Fruit fly (Drosophila melanogaster): ENCODE measurements around the gene CG15820.

CG15820 gene

DNA sequence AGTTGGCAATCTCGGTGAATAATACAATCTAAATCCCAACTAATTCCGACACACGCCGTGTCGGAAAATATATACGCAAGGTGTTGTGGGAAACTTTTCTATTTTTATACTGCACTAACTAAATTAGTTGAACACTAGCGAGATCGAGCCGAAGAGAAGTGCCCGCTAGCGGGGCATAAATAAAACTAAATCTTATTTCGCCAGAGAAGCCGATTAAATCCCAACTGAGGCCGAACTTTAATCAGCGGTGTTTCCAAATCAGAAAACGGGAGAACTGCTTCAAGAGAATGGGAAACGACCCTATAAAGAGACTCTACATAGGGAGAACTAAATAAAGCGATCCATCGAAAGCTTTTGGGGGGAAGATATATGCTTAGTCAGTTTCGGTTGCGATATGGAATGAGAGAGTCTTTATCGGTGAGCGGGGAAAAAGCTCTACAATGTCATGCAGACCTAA, 17.9 kb upstream of the CG15820 start, which contains the start of gene CG5707 (continued):
- TF ChIP-seq CG34224 (GFP tag; IDR thresholded peaks at IDR 0.05; ENCODE audit: partially characterized antibody), result peak; percentile 53; the same call in 1 of the 3 replicates
- peak; percentile 29; the same call in 1 of the 2 replicates for TF ChIP-seq Bgb (GFP tag; IDR thresholded peaks at IDR 0.05; ENCODE audit: partially characterized antibody)
- no peak for TF ChIP-seq pita (GFP tag; optimal IDR thresholded peaks at IDR 0.05)
- TF ChIP-seq eve (GFP tag; optimal IDR thresholded peaks at IDR 0.05), result no peak
- TF ChIP-seq rib (GFP tag; IDR thresholded peaks at IDR 0.05), result no peak
- TF ChIP-seq hb (GFP tag; IDR thresholded peaks at IDR 0.05; ENCODE audit: partially characterized antibody), result no peak
- no peak for TF ChIP-seq CG16779 (GFP tag; IDR thresholded peaks at IDR 0.05)
- TF ChIP-seq CG15073 (GFP tag; optimal IDR thresholded peaks at IDR 0.05), result no peak
- no peak for TF ChIP-seq Myb (GFP tag; optimal IDR thresholded peaks at IDR 0.05)
- peak; percentile 27 for TF ChIP-seq lab (GFP tag; optimal IDR thresholded peaks at IDR 0.05)
- TF ChIP-seq CG10543 (GFP tag; optimal IDR thresholded peaks at IDR 0.05), result peak; percentile 24
- TF ChIP-seq CG30431 (GFP tag; optimal IDR thresholded peaks at IDR 0.05), result no peak
- TF ChIP-seq Meics (GFP tag; optimal IDR thresholded peaks at IDR 0.05), result no peak
- no peak for TF ChIP-seq CG14050 (GFP tag; IDR thresholded peaks at IDR 0.05)
- no peak for TF ChIP-seq sd (tag; optimal IDR thresholded peaks at IDR 0.05)
- TF ChIP-seq MBD-R2 (GFP tag; IDR thresholded peaks at IDR 0.05), result no peak
- TF ChIP-seq mirr (GFP tag; optimal IDR thresholded peaks at IDR 0.05), result no peak
- TF ChIP-seq Tbp (GFP tag; optimal IDR thresholded peaks at IDR 0.05), result no peak
- TF ChIP-seq lov (optimal IDR thresholded peaks at IDR 0.05), result no peak
- TF ChIP-seq lov (GFP tag; IDR thresholded peaks at IDR 0.05), result no peak
- TF ChIP-seq CG3281 (GFP tag; optimal IDR thresholded peaks at IDR 0.05), result peak; percentile 16
- TF ChIP-seq CG13287 (GFP tag; IDR thresholded peaks at IDR 0.05; ENCODE audit: partially characterized antibody), result peak; percentile 19; the same call in 1 of the 2 replicates
- TF ChIP-seq CG15011 (GFP tag; optimal IDR thresholded peaks at IDR 0.05), result no peak
- no peak for TF ChIP-seq sug (tag; optimal IDR thresholded peaks at IDR 0.05)
- peak; percentile 20; the same call in 1 of the 2 replicates for TF ChIP-seq amos (GFP tag; IDR thresholded peaks at IDR 0.05; ENCODE audit: partially characterized antibody)
- no peak for TF ChIP-seq Lim3 (GFP tag; IDR thresholded peaks at IDR 0.05)
- no peak for TF ChIP-seq CG3995 (GFP tag; optimal IDR thresholded peaks at IDR 0.05)
- no peak for TF ChIP-seq sr (GFP tag; IDR thresholded peaks at IDR 0.05)
- no peak for TF ChIP-seq CG6689 (GFP tag; IDR thresholded peaks at IDR 0.05)
- TF ChIP-seq CG11456 (GFP tag; IDR thresholded peaks at IDR 0.05), result no peak
- peak in 1 of 2 experiments; percentile 76 for TF ChIP-seq Hr78 (GFP tag; optimal IDR thresholded peaks at IDR 0.05)
- no peak for TF ChIP-seq crc (GFP tag; optimal IDR thresholded peaks at IDR 0.05)
- TF ChIP-seq her (GFP tag; optimal IDR thresholded peaks at IDR 0.05), result no peak
- no peak for TF ChIP-seq jumu (GFP tag; optimal IDR thresholded peaks at IDR 0.05)
- TF ChIP-seq chinmo (GFP tag; IDR thresholded peaks at IDR 0.05; ENCODE audit: partially characterized antibody), result 0 out of 4 replicates have a peak, but pooled peaks have one; percentile 64
- TF ChIP-seq Optix (GFP tag; IDR thresholded peaks at IDR 0.05), result no peak
- no peak for TF ChIP-seq vnd (GFP tag; IDR thresholded peaks at IDR 0.05; ENCODE audit: partially characterized antibody)
- no peak for TF ChIP-seq prd (optimal IDR thresholded peaks at IDR 0.05)
- TF ChIP-seq prd (GFP tag; IDR thresholded peaks at IDR 0.05), result no peak
- no peak for TF ChIP-seq YL-1 (GFP tag; optimal IDR thresholded peaks at IDR 0.05)
- no peak for TF ChIP-seq CG17829 (tag; optimal IDR thresholded peaks at IDR 0.05)
- no peak for TF ChIP-seq CG4282 (GFP tag; optimal IDR thresholded peaks at IDR 0.05)
- no peak for TF ChIP-seq grn (GFP tag; optimal IDR thresholded peaks at IDR 0.05)
- TF ChIP-seq ken (GFP tag; IDR thresholded peaks at IDR 0.05), result no peak
- TF ChIP-seq CG8765 (GFP tag; IDR thresholded peaks at IDR 0.05), result no peak
- TF ChIP-seq tna (GFP tag; IDR thresholded peaks at IDR 0.05; ENCODE audit: partially characterized antibody), result 0 out of 2 replicates have a peak, but pooled peaks have one; percentile 17
- no peak for TF ChIP-seq dm (GFP tag; optimal IDR thresholded peaks at IDR 0.05)
- no peak for TF ChIP-seq Spps (tag; optimal IDR thresholded peaks at IDR 0.05)
- peak; percentile 40 to 81 for TF ChIP-seq Trl (optimal IDR thresholded peaks at IDR 0.05)
- no peak for TF ChIP-seq Trl (GFP tag; optimal IDR thresholded peaks at IDR 0.05)
- peak; percentile 88 for TF ChIP-seq CG3163 (GFP tag; optimal IDR thresholded peaks at IDR 0.05)
- no peak for TF ChIP-seq CG4854 (GFP tag; optimal IDR thresholded peaks at IDR 0.05)

All from whole organism, embryonic.